Worm (Caenorhabditis elegans) whole organism, L4/young adult: ENCODE measurements around the gene Y37E11B.5.

Experiments used
- W03F9.2 ChIP-seq: fragments of 150-350 bp; optimal IDR thresholded peaks from 2 replicates; lab custom pipeline; 2014; ENCODE audit warnings: missing biosample characterization, missing genetic modification characterization
- him-1 ChIP-seq: sonication (generic microtip); optimal IDR thresholded peaks from 2 replicates; lab custom pipeline; 2016; ENCODE audit warnings: missing genotype, missing genetic modification reagents, missing genetic modification characterization, missing compliant biosample characterization

ce11 chrIV:3564901-3565300, 33.5 kb downstream of the Y37E11B.5 start, which contains the start of gene sre-5:
- no peak for TF ChIP-seq W03F9.2 (tag; lab: Kevin White, UChicago)
- TF ChIP-seq him-1: no peak
